Fruit fly (Drosophila melanogaster) whole organism, embryonic: ENCODE results near the gene Gr97a.

Experiments used
- ATbp ChIP-seq: fragments of 200-800 bp; sonication (Bioruptor generic); optimal IDR thresholded peaks from 2 replicates; lab custom pipeline; 2017; ENCODE audit warnings: missing biosample characterization, mild to moderate bottlenecking, missing genetic modification characterization, missing genetic modification reagents
- CG10321 ChIP-seq: fragments of 200-800 bp; sonication (Bioruptor generic); IDR thresholded peaks from 2 replicates; pipeline ENCODE4 v1.3.6; 2022; ENCODE audit warnings: missing biosample characterization, missing genetic modification characterization
- CG10565 ChIP-seq: fragments of 200-800 bp; sonication (Bioruptor generic); optimal IDR thresholded peaks from 3 replicates; lab custom pipeline; 2016; ENCODE audit warnings: missing biosample characterization, mild to moderate bottlenecking, missing genetic modification characterization
- CG11085 ChIP-seq: fragments of 200-800 bp; sonication (Bioruptor generic); IDR thresholded peaks from 2 replicates; pipeline ENCODE4 v1.3.6; 2022; ENCODE audit warnings: missing biosample characterization, missing genetic modification characterization
- CG11247 ChIP-seq: fragments of 200-800 bp; sonication (Bioruptor generic); IDR thresholded peaks from 2 replicates; pipeline ENCODE4 v1.3.6; 2022; ENCODE audit warnings: missing biosample characterization, missing genetic modification characterization
- CG11398 ChIP-seq: fragments of 200-800 bp; sonication (Bioruptor generic); optimal IDR thresholded peaks from 2 replicates; lab custom pipeline; 2016; ENCODE audit warnings: missing biosample characterization, missing genetic modification characterization
- CG12071 ChIP-seq: fragments of 200-800 bp; sonication (Bioruptor generic); optimal IDR thresholded peaks from 3 replicates; lab custom pipeline; 2018; ENCODE audit warnings: missing biosample characterization, mild to moderate bottlenecking, missing genetic modification characterization
- CG12299 ChIP-seq: fragments of 200-800 bp; sonication (Bioruptor generic); optimal IDR thresholded peaks from 2 replicates; lab custom pipeline; 2018; ENCODE audit warnings: missing biosample characterization, mild to moderate bottlenecking, missing genetic modification characterization
- CG15269 ChIP-seq: fragments of 200-800 bp; sonication (Bioruptor generic); optimal IDR thresholded peaks from 2 replicates; lab custom pipeline; 2018; ENCODE audit warnings: missing biosample characterization, mild to moderate bottlenecking, missing genetic modification characterization, moderate library complexity
- CG16813 ChIP-seq: fragments of 200-800 bp; sonication (Bioruptor generic); IDR thresholded peaks from 3 replicates; pipeline ENCODE4 v1.3.6; 2022; ENCODE audit warnings: missing biosample characterization, missing genetic modification characterization; ENCODE audit not compliant: partially characterized antibody
- CG17912 ChIP-seq: fragments of 200-800 bp; sonication (Bioruptor generic); optimal IDR thresholded peaks from 2 replicates; lab custom pipeline; 2018; ENCODE audit warnings: missing biosample characterization, mild to moderate bottlenecking, missing genetic modification characterization
- CG1832 ChIP-seq: fragments of 200-800 bp; sonication (Bioruptor generic); optimal IDR thresholded peaks from 2 replicates; lab custom pipeline; 2017; ENCODE audit warnings: missing biosample characterization, mild to moderate bottlenecking, missing genetic modification characterization, inconsistent platforms
- CG18599 ChIP-seq: fragments of 200-800 bp; sonication (Bioruptor generic); optimal IDR thresholded peaks from 3 replicates; lab custom pipeline; 2017; ENCODE audit warnings: missing biosample characterization, missing genetic modification characterization, mild to moderate bottlenecking, moderate library complexity, missing genetic modification reagents
- CG34422 ChIP-seq: fragments of 200-800 bp; sonication (Bioruptor generic); IDR thresholded peaks from 3 replicates; pipeline ENCODE4 v1.3.6; 2022; ENCODE audit warnings: missing biosample characterization, missing genetic modification characterization
- CG7963 ChIP-seq: fragments of 200-800 bp; sonication (Bioruptor generic); IDR thresholded peaks from 3 replicates; pipeline ENCODE4 v1.3.6; 2022; ENCODE audit warnings: missing biosample characterization, missing genetic modification characterization; ENCODE audit not compliant: partially characterized antibody
- CG8089 ChIP-seq: fragments of 200-800 bp; sonication (Bioruptor generic); optimal IDR thresholded peaks from 3 replicates; lab custom pipeline; 2016; ENCODE audit warnings: missing biosample characterization, missing genetic modification characterization
- Dbx ChIP-seq: fragments of 200-800 bp; sonication (Bioruptor generic); IDR thresholded peaks from 3 replicates; pipeline ENCODE4 v1.3.6; 2022; ENCODE audit warnings: missing biosample characterization, missing genetic modification characterization
- Dip2 ChIP-seq: fragments of 200-800 bp; sonication (Bioruptor generic); IDR thresholded peaks from 2 replicates; pipeline ENCODE4 v1.3.6; 2022; ENCODE audit warnings: missing biosample characterization, missing genetic modification characterization
- GATAe ChIP-seq: fragments of 200-800 bp; sonication (Bioruptor generic); conservative IDR thresholded peaks from 2 replicates; pipeline ENCODE4 v1.3.6; 2022; ENCODE audit warnings: missing biosample characterization, missing genetic modification characterization
- HLHmδ ChIP-seq: fragments of 200-800 bp; sonication (Bioruptor generic); optimal IDR thresholded peaks from 2 replicates; lab custom pipeline; 2018; ENCODE audit warnings: missing biosample characterization, mild to moderate bottlenecking, missing genetic modification characterization, moderate library complexity
- Hey ChIP-seq: fragments of 200-800 bp; sonication (Bioruptor generic); optimal IDR thresholded peaks from 3 replicates; lab custom pipeline; 2018; ENCODE audit warnings: missing biosample characterization, mild to moderate bottlenecking, missing genetic modification characterization
- HmgD ChIP-seq: fragments of 200-800 bp; sonication (Bioruptor generic); optimal IDR thresholded peaks from 3 replicates; lab custom pipeline; 2016; ENCODE audit warnings: missing biosample characterization, missing genetic modification characterization
- Hmr ChIP-seq: fragments of 200-800 bp; sonication (Bioruptor generic); optimal IDR thresholded peaks from 3 replicates; lab custom pipeline; 2017; ENCODE audit warnings: mild to moderate bottlenecking, missing biosample characterization, missing genetic modification reagents, missing genetic modification characterization
- Jarid2 ChIP-seq: fragments of 200-800 bp; sonication (Bioruptor generic); optimal IDR thresholded peaks from 3 replicates; lab custom pipeline; 2017; ENCODE audit warnings: mild to moderate bottlenecking, missing biosample characterization, missing genetic modification reagents, missing genetic modification characterization
- Max ChIP-seq: fragments of 200-800 bp; sonication (Bioruptor generic); optimal IDR thresholded peaks from 2 replicates; lab custom pipeline; 2016; ENCODE audit warnings: missing biosample characterization, mild to moderate bottlenecking, missing genetic modification characterization
- Nf-YC ChIP-seq: fragments of 200-800 bp; optimal IDR thresholded peaks from 3 replicates; lab custom pipeline; 2019; ENCODE audit warnings: missing biosample characterization, mild to moderate bottlenecking, missing genetic modification characterization, moderate library complexity
- Oli ChIP-seq: fragments of 200-800 bp; sonication (Bioruptor generic); optimal IDR thresholded peaks from 2 replicates; lab custom pipeline; 2018; ENCODE audit warnings: missing biosample characterization, mild to moderate bottlenecking, missing genetic modification characterization, moderate library complexity
- Opbp ChIP-seq: fragments of 200-800 bp; sonication (Bioruptor generic); IDR thresholded peaks from 3 replicates; pipeline ENCODE4 v1.3.6; 2022; ENCODE audit warnings: missing biosample characterization, missing genetic modification characterization; ENCODE audit not compliant: partially characterized antibody
- Six4 ChIP-seq: fragments of 200-800 bp; sonication (Bioruptor generic); optimal IDR thresholded peaks from 2 replicates; lab custom pipeline; 2016; ENCODE audit warnings: missing biosample characterization, missing genetic modification characterization
- Taf1 ChIP-seq: fragments of 200-800 bp; sonication (Bioruptor generic); IDR thresholded peaks from 2 replicates; pipeline ENCODE4 v1.3.6; 2022; ENCODE audit warnings: missing biosample characterization, missing genetic modification characterization
- abd-A ChIP-seq: fragments of 200-800 bp; sonication (Bioruptor generic); optimal IDR thresholded peaks from 3 replicates; lab custom pipeline; 2019; ENCODE audit warnings: missing biosample characterization, mild to moderate bottlenecking, missing genetic modification characterization, moderate library complexity
- al ChIP-seq: fragments of 200-800 bp; sonication (Bioruptor generic); IDR thresholded peaks from 2 replicates; pipeline ENCODE4 v1.3.6; 2022; ENCODE audit warnings: missing biosample characterization, missing genetic modification characterization
- ci ChIP-seq: fragments of 200-800 bp; sonication (Bioruptor generic); IDR thresholded peaks from 3 replicates; pipeline ENCODE4 v1.3.6; 2022; ENCODE audit warnings: missing biosample characterization, missing genetic modification characterization
- crp ChIP-seq, 2 experiments: fragments of 200-800 bp; sonication (Bioruptor generic); optimal IDR thresholded peaks; 2 replicates in 1 of 2; 3 replicates in 1 of 2; lab custom pipeline; 2017; ENCODE audit warnings: missing biosample characterization in 2 of 2, missing genetic modification characterization in 2 of 2, mild to moderate bottlenecking in 1 of 2, moderate library complexity in 1 of 2
- dmrt99B ChIP-seq: fragments of 200-800 bp; sonication (Bioruptor generic); optimal IDR thresholded peaks from 2 replicates; lab custom pipeline; 2018; ENCODE audit warnings: missing biosample characterization, mild to moderate bottlenecking, missing genetic modification characterization, moderate library complexity
- en ChIP-seq: fragments of 200-800 bp; sonication (Bioruptor generic); optimal IDR thresholded peaks from 2 replicates; lab custom pipeline; 2016; ENCODE audit warnings: missing biosample characterization, missing genetic modification characterization
- fd102C ChIP-seq: fragments of 200-800 bp; sonication (Bioruptor generic); optimal IDR thresholded peaks from 2 replicates; lab custom pipeline; 2018; ENCODE audit warnings: missing biosample characterization, mild to moderate bottlenecking, missing genetic modification characterization, moderate library complexity
- grau ChIP-seq: fragments of 200-800 bp; optimal IDR thresholded peaks from 3 replicates; lab custom pipeline; 2019; ENCODE audit warnings: missing biosample characterization, mild to moderate bottlenecking, missing genetic modification characterization, moderate library complexity
- h ChIP-seq: fragments of >200 bp; optimal IDR thresholded peaks from 2 replicates; lab custom pipeline; 2017
- ken ChIP-seq: fragments of 200-800 bp; sonication (Bioruptor generic); IDR thresholded peaks from 3 replicates; pipeline ENCODE4 v1.3.6; 2022; ENCODE audit warnings: missing biosample characterization, missing genetic modification characterization
- kni ChIP-seq: fragments of 200-800 bp; sonication (Bioruptor generic); optimal IDR thresholded peaks from 3 replicates; lab custom pipeline; 2017; ENCODE audit warnings: mild to moderate bottlenecking, missing biosample characterization, missing genetic modification reagents, missing genetic modification characterization
- lola ChIP-seq, 3 experiments: fragments of >200 bp in 2 of 3; fragments of 200-800 bp in 1 of 3; sonication (Bioruptor generic) in 1 of 3; optimal IDR thresholded peaks; 2 replicates each; lab custom pipeline; 2017 to 2019; ENCODE audit warnings: missing biosample characterization in 3 of 3, missing genetic modification characterization in 3 of 3, mild to moderate bottlenecking in 1 of 3, moderate library complexity in 1 of 3
- pho ChIP-seq: fragments of 200-800 bp; sonication (Bioruptor generic); optimal IDR thresholded peaks from 2 replicates; lab custom pipeline; 2016; ENCODE audit warnings: missing biosample characterization, missing genetic modification characterization
- pita ChIP-seq: fragments of 200-800 bp; sonication (Bioruptor generic); optimal IDR thresholded peaks from 2 replicates; lab custom pipeline; 2017; ENCODE audit warnings: missing biosample characterization, mild to moderate bottlenecking, missing genetic modification characterization
- psq ChIP-seq: fragments of 200-800 bp; sonication (Bioruptor generic); optimal IDR thresholded peaks from 2 replicates; lab custom pipeline; 2017; ENCODE audit warnings: missing biosample characterization, missing genetic modification characterization
- salm ChIP-seq: fragments of 200-800 bp; sonication (Bioruptor generic); optimal IDR thresholded peaks from 2 replicates; lab custom pipeline; 2018; ENCODE audit warnings: missing biosample characterization, mild to moderate bottlenecking, missing genetic modification characterization
- tap ChIP-seq: fragments of 200-800 bp; optimal IDR thresholded peaks from 3 replicates; lab custom pipeline; 2019; ENCODE audit warnings: missing biosample characterization, mild to moderate bottlenecking, missing genetic modification characterization, moderate library complexity
- tgo ChIP-seq: fragments of 200-800 bp; sonication (Bioruptor generic); IDR thresholded peaks from 3 replicates; pipeline ENCODE4 v1.3.6; 2022; ENCODE audit warnings: missing biosample characterization, missing genetic modification characterization
- tup ChIP-seq: fragments of 200-800 bp; sonication (Bioruptor generic); optimal IDR thresholded peaks from 2 replicates; lab custom pipeline; 2016; ENCODE audit warnings: missing biosample characterization, mild to moderate bottlenecking, missing genetic modification characterization, moderate library complexity

The Gr97a gene

DNA sequence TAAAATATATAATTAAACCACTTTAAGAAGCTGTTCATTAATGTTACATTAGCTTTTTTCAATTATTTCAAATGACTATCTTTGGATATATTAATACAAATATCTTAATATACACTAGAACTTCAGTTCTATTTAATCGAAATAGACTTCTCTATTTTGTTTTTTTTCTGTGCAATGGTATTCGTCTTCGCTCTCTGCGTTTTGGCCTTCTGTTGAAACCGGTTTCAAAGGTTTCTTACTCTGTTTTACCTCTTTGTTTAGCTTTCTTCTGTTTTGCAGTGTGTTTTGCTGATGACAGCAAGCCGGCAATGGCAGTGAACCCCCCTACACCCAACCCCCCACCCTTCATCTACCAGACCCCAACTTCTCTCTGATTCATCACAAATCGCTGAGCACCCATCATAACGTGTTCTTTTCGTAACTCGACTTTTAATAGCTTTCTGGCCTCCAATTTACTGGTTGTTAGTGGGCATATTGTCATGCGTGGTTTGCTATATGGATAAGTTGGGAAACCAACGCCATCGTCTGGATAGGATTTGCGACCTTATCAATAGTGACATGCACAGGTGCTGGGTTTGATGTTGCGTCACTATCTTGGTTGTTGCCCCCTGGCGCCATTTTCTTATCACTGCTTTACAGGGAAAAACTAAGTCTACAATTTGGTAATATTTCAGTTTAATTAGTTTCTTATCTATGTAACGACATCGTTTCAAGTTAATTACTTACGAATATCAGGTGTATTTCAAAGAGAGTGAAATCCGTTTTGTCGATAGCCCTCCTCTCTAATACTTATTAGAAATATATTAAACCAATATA, 2.7 kb upstream of the Gr97a start (continued):
- TF ChIP-seq al (GFP tag; lab: Robert Waterston, UW) (0 out of 2 replicates have a peak, but pooled peaks have one; percentile 10), CG34422 (GFP tag; lab: Robert Waterston, UW) (no peak; the same call in 2 of the 3 replicates), CG8089 (no peak), ci (GFP tag; lab: Robert Waterston, UW) (peak; percentile 67; the same call in 2 of the 3 replicates), CG11247 (no peak), CG16813 (GFP tag; lab: Robert Waterston, UW) (no peak), pita (GFP tag; lab: Kevin White, UChicago) (no peak), tup (GFP tag; lab: Kevin White, UChicago) (no peak), CG11085 (GFP tag; lab: Robert Waterston, UW) (no peak), Hey (tag; lab: Kevin White, UChicago) (no peak), lola (GFP tag; optimal IDR thresholded peaks at IDR 0.05; lab: Kevin White, UChicago) (peak in 1 of 3 experiments; percentile 47), abd-A (tag; lab: Kevin White, UChicago) (no peak), CG17912 (GFP tag; lab: Kevin White, UChicago) (no peak), kni (no peak), HLHmδ (GFP tag; lab: Kevin White, UChicago) (no peak), Max (no peak), dmrt99B (tag; lab: Kevin White, UChicago) (peak; percentile 41), fd102C (GFP tag; lab: Kevin White, UChicago) (no peak), salm (tag; lab: Kevin White, UChicago) (no peak), Taf1 (GFP tag; lab: Robert Waterston, UW) (no peak), CG1832 (GFP tag; lab: Kevin White, UChicago) (no peak), crp (GFP tag; optimal IDR thresholded peaks at IDR 0.05; lab: Kevin White, UChicago) (no peak), Jarid2 (GFP tag; lab: Kevin White, UChicago) (no peak), Hmr (GFP tag; lab: Kevin White, UChicago) (peak; percentile 5), Six4 (GFP tag; lab: Kevin White, UChicago) (no peak), Nf-YC (tag; lab: Kevin White, UChicago) (peak; percentile 17), CG18599 (GFP tag; lab: Kevin White, UChicago) (no peak), ATbp (GFP tag; lab: Kevin White, UChicago) (peak; percentile 3), grau (tag; lab: Kevin White, UChicago) (peak; percentile 43), ken (GFP tag; lab: Robert Waterston, UW) (no peak), CG12071 (no peak), pho (GFP tag; lab: Kevin White, UChicago) (no peak), Opbp (no peak), CG10565 (GFP tag; lab: Kevin White, UChicago) (no peak), en (GFP tag; lab: Kevin White, UChicago) (no peak), CG15269 (tag; lab: Kevin White, UChicago) (peak; percentile 36), CG10321 (no peak), Dip2 (GFP tag; lab: Robert Waterston, UW) (no peak), CG7963 (no peak), HmgD (GFP tag; lab: Kevin White, UChicago) (no peak), CG11398 (GFP tag; lab: Kevin White, UChicago) (no peak), h (lab: Kevin White, UChicago) (no peak), CG12299 (tag; lab: Kevin White, UChicago) (no peak), psq (GFP tag; lab: Kevin White, UChicago) (peak; percentile 64), Dbx (no peak), tap (tag; lab: Kevin White, UChicago) (no peak), GATAe (GFP tag; lab: Robert Waterston, UW) (no peak; the same call in 1 of the 2 replicates), tgo (GFP tag; lab: Robert Waterston, UW) (no peak; the same call in 2 of the 3 replicates), Oli (tag; lab: Kevin White, UChicago) (peak; percentile 37)
